Worm (Caenorhabditis elegans) whole organism, young adult: ENCODE data around the gene R11G1.11.

Source experiments
- B0035.1 ChIP-seq: sonication (generic microtip); optimal IDR thresholded peaks from 2 replicates; lab custom pipeline; 2016; ENCODE audit warnings: missing genetic modification characterization, mild to moderate bottlenecking, missing compliant biosample characterization, missing genotype, missing genetic modification reagents
- C06A6.2 ChIP-seq: fragments of 200-800 bp; sonication (Bioruptor generic); conservative IDR thresholded peaks from 2 replicates; pipeline ENCODE4 v1.3.6; 2022; ENCODE audit warnings: missing genetic modification characterization, missing compliant biosample characterization
- D2030.7 ChIP-seq: fragments of 200-800 bp; sonication (Bioruptor generic); IDR thresholded peaks from 2 replicates; pipeline ENCODE4 v1.3.6; 2022; ENCODE audit warnings: missing genetic modification reagents, missing genetic modification characterization, missing compliant biosample characterization
- F22D6.2 ChIP-seq: sonication (generic microtip); optimal IDR thresholded peaks from 2 replicates; lab custom pipeline; 2016; ENCODE audit warnings: mild to moderate bottlenecking, missing genetic modification characterization, missing compliant biosample characterization
- F37B4.10 ChIP-seq: fragments of 200-800 bp; sonication (Bioruptor generic); IDR thresholded peaks from 2 replicates; pipeline ENCODE4 v1.3.6; 2022; ENCODE audit warnings: missing genetic modification characterization, missing compliant biosample characterization
- F52B5.7 ChIP-seq: sonication (generic microtip); optimal IDR thresholded peaks from 2 replicates; lab custom pipeline; 2016; ENCODE audit warnings: mild to moderate bottlenecking, missing genetic modification characterization, missing compliant biosample characterization
- K11D2.4 ChIP-seq: fragments of 200-800 bp; sonication (Bioruptor generic); IDR thresholded peaks from 2 replicates; pipeline ENCODE4 v1.3.6; 2022; ENCODE audit warnings: missing genetic modification reagents, missing genetic modification characterization, missing compliant biosample characterization
- Y79H2A.3 ChIP-seq: fragments of 200-800 bp; sonication (Bioruptor generic); conservative IDR thresholded peaks from 2 replicates; pipeline ENCODE4 v1.3.6; 2022; ENCODE audit warnings: missing genetic modification reagents, missing genetic modification characterization, missing compliant biosample characterization
- Y95B8A.8 ChIP-seq: fragments of 200-800 bp; sonication (Bioruptor generic); IDR thresholded peaks from 2 replicates; pipeline ENCODE4 v1.3.6; 2022; ENCODE audit warnings: missing genetic modification reagents, missing genetic modification characterization, missing compliant biosample characterization
- akir-1 ChIP-seq: fragments of 200-800 bp; sonication (Bioruptor generic); optimal IDR thresholded peaks from 2 replicates; lab custom pipeline; 2018; ENCODE audit warnings: mild to moderate bottlenecking, missing genetic modification characterization, moderate library complexity, missing compliant biosample characterization
- aptf-2 ChIP-seq: fragments of 200-800 bp; sonication (Bioruptor generic); conservative IDR thresholded peaks from 2 replicates; pipeline ENCODE4 v1.3.6; 2022; ENCODE audit warnings: missing genetic modification reagents, missing genetic modification characterization, missing compliant biosample characterization
- athp-1 ChIP-seq: sonication (generic microtip); optimal IDR thresholded peaks from 2 replicates; lab custom pipeline; 2017; ENCODE audit warnings: mild to moderate bottlenecking, missing genetic modification characterization, missing compliant biosample characterization
- attf-5 ChIP-seq: fragments of 200-800 bp; sonication (Bioruptor generic); optimal IDR thresholded peaks from 2 replicates; lab custom pipeline; 2018; ENCODE audit warnings: mild to moderate bottlenecking, missing genetic modification characterization, missing compliant biosample characterization
- attf-6 ChIP-seq: fragments of 200-800 bp; sonication (Bioruptor generic); IDR thresholded peaks from 2 replicates; pipeline ENCODE4 v1.3.6; 2022; ENCODE audit warnings: missing genetic modification reagents, missing genetic modification characterization, missing compliant biosample characterization
- bed-2 ChIP-seq: fragments of 200-800 bp; sonication (Bioruptor generic); IDR thresholded peaks from 2 replicates; pipeline ENCODE4 v1.3.6; 2022; ENCODE audit warnings: missing genetic modification reagents, missing genetic modification characterization, missing compliant biosample characterization
- cebp-1 ChIP-seq, 2 experiments: fragments of 200-800 bp in 1 of 2; sonication (Bioruptor generic) in 1 of 2; sonication (generic microtip) in 1 of 2; IDR thresholded peaks in 1 of 2; optimal IDR thresholded peaks in 1 of 2; 2 replicates each; pipeline versions ENCODE4 v1.3.6 to Lab custom; 2017 to 2022; ENCODE audit warnings: missing compliant biosample characterization in 2 of 2, missing genetic modification characterization in 2 of 2, mild to moderate bottlenecking in 1 of 2, missing genetic modification reagents in 1 of 2, moderate library complexity in 1 of 2
- ceh-27 ChIP-seq: fragments of 200-800 bp; sonication (Bioruptor generic); optimal IDR thresholded peaks from 2 replicates; lab custom pipeline; 2018; ENCODE audit warnings: mild to moderate bottlenecking, missing genetic modification characterization, moderate library complexity, missing compliant biosample characterization
- ceh-40 ChIP-seq: fragments of 200-800 bp; sonication (Bioruptor generic); IDR thresholded peaks from 2 replicates; pipeline ENCODE4 v1.3.6; 2022; ENCODE audit warnings: missing genetic modification characterization, missing compliant biosample characterization
- ceh-91 ChIP-seq: fragments of 200-800 bp; sonication (Bioruptor generic); IDR thresholded peaks from 2 replicates; pipeline ENCODE4 v1.3.6; 2022; ENCODE audit warnings: missing genetic modification reagents, missing genetic modification characterization, missing compliant biosample characterization
- die-1 ChIP-seq: sonication (generic microtip); optimal IDR thresholded peaks from 2 replicates; lab custom pipeline; 2016; ENCODE audit warnings: missing genotype, mild to moderate bottlenecking, missing genetic modification characterization, missing compliant biosample characterization
- dpff-1 ChIP-seq: sonication (generic microtip); optimal IDR thresholded peaks from 2 replicates; lab custom pipeline; 2017; ENCODE audit warnings: mild to moderate bottlenecking, missing genetic modification characterization, missing compliant biosample characterization
- ekl-4 ChIP-seq: fragments of 200-800 bp; sonication (Bioruptor generic); IDR thresholded peaks from 2 replicates; pipeline ENCODE4 v1.3.6; 2022; ENCODE audit warnings: missing genetic modification reagents, missing genetic modification characterization, missing compliant biosample characterization
- fkh-3 ChIP-seq: sonication (generic microtip); optimal IDR thresholded peaks from 2 replicates; lab custom pipeline; 2016; ENCODE audit warnings: mild to moderate bottlenecking, missing genetic modification characterization, missing compliant biosample characterization
- hlh-12 ChIP-seq: sonication (generic microtip); optimal IDR thresholded peaks from 2 replicates; lab custom pipeline; 2016; ENCODE audit warnings: missing genetic modification characterization, missing compliant biosample characterization
- hmg-1.2 ChIP-seq: fragments of 200-800 bp; sonication (Bioruptor generic); IDR thresholded peaks from 2 replicates; pipeline ENCODE4 v1.3.6; 2022; ENCODE audit warnings: missing genetic modification reagents, missing genetic modification characterization, missing compliant biosample characterization
- hrde-1 ChIP-seq: sonication (generic microtip); optimal IDR thresholded peaks from 2 replicates; lab custom pipeline; 2016; ENCODE audit warnings: missing genetic modification characterization, mild to moderate bottlenecking, missing compliant biosample characterization, moderate library complexity, missing genotype, missing genetic modification reagents, borderline replicate concordance
- lag-1 ChIP-seq: fragments of 200-800 bp; sonication (Bioruptor generic); IDR thresholded peaks from 2 replicates; pipeline ENCODE4 v1.3.6; 2022; ENCODE audit warnings: missing genetic modification reagents, missing genetic modification characterization, missing compliant biosample characterization
- lin-26 ChIP-seq: fragments of 200-800 bp; sonication (Bioruptor generic); IDR thresholded peaks from 2 replicates; pipeline ENCODE4 v1.3.6; 2022; ENCODE audit warnings: missing genetic modification reagents, missing genetic modification characterization, missing compliant biosample characterization
- lir-1 ChIP-seq: fragments of 200-800 bp; sonication (Bioruptor generic); conservative IDR thresholded peaks from 2 replicates; pipeline ENCODE4 v1.3.6; 2022; ENCODE audit warnings: missing genetic modification reagents, missing genetic modification characterization, missing compliant biosample characterization
- lsy-27 ChIP-seq: sonication (generic microtip); optimal IDR thresholded peaks from 2 replicates; lab custom pipeline; 2017; ENCODE audit warnings: missing genetic modification characterization, mild to moderate bottlenecking, missing compliant biosample characterization, antibody characterized with exemption, missing genotype, borderline replicate concordance; ENCODE audit not compliant: insufficient read depth
- madf-10 ChIP-seq: sonication (generic microtip); optimal IDR thresholded peaks from 2 replicates; lab custom pipeline; 2016; ENCODE audit warnings: mild to moderate bottlenecking, missing genetic modification characterization, missing compliant biosample characterization
- madf-3 ChIP-seq: fragments of 200-800 bp; sonication (Bioruptor generic); IDR thresholded peaks from 2 replicates; pipeline ENCODE4 v1.3.6; 2022; ENCODE audit warnings: missing genetic modification reagents, missing genetic modification characterization, missing compliant biosample characterization
- madf-6 ChIP-seq: fragments of 200-800 bp; sonication (Bioruptor generic); IDR thresholded peaks from 2 replicates; pipeline ENCODE4 v1.3.6; 2022; ENCODE audit warnings: missing genetic modification reagents, missing genetic modification characterization, missing compliant biosample characterization
- mel-28 ChIP-seq: sonication (generic microtip); optimal IDR thresholded peaks from 2 replicates; lab custom pipeline; 2016; ENCODE audit warnings: borderline replicate concordance, mild to moderate bottlenecking, missing genetic modification characterization, missing compliant biosample characterization
- mes-4 ChIP-seq: sonication (generic microtip); optimal IDR thresholded peaks from 2 replicates; lab custom pipeline; 2016; ENCODE audit warnings: missing genotype, missing genetic modification characterization, missing compliant biosample characterization
- nfyb-1 ChIP-seq: fragments of 200-800 bp; sonication (Bioruptor generic); IDR thresholded peaks from 2 replicates; pipeline ENCODE4 v1.3.6; 2022; ENCODE audit warnings: missing genetic modification reagents, missing genetic modification characterization, missing compliant biosample characterization
- pbrm-1 ChIP-seq: fragments of 200-800 bp; sonication (Bioruptor generic); IDR thresholded peaks from 2 replicates; pipeline ENCODE4 v1.3.6; 2022; ENCODE audit warnings: missing genetic modification reagents, missing genetic modification characterization, missing compliant biosample characterization
- rpc-1 ChIP-seq, 2 experiments: fragments of 150-350 bp in 1 of 2; sonication (generic microtip) in 1 of 2; optimal IDR thresholded peaks; 2 replicates each; lab custom pipeline; 2014 to 2018; ENCODE audit warnings: missing biosample characterization in 1 of 2, missing genetic modification characterization in 1 of 2, missing genetic modification reagents in 1 of 2, missing genotype in 1 of 2
- snpc-1.1 ChIP-seq: sonication (generic microtip); optimal IDR thresholded peaks from 2 replicates; lab custom pipeline; 2017; ENCODE audit warnings: missing genetic modification characterization, mild to moderate bottlenecking, missing compliant biosample characterization, antibody characterized with exemption, moderate library complexity, missing genotype, missing genetic modification reagents; ENCODE audit not compliant: insufficient read depth
- snpc-4 ChIP-seq, 5 experiments: fragments of 150-350 bp in 1 of 5; sonication (generic microtip) in 4 of 5; optimal IDR thresholded peaks; 2 replicates each; lab custom pipeline; 2014 to 2018; ENCODE audit warnings: missing genetic modification characterization in 5 of 5, missing biosample characterization in 3 of 5, antibody characterized with exemption in 2 of 5, mild to moderate bottlenecking in 2 of 5, missing compliant biosample characterization in 2 of 5, missing genotype in 2 of 5, moderate library complexity in 2 of 5, missing genetic modification reagents in 1 of 5
- somi-1 ChIP-seq: fragments of 200-800 bp; sonication (Bioruptor generic); optimal IDR thresholded peaks from 2 replicates; lab custom pipeline; 2018; ENCODE audit warnings: mild to moderate bottlenecking, missing genetic modification characterization, missing compliant biosample characterization
- sptf-2 ChIP-seq: fragments of 200-800 bp; sonication (Bioruptor generic); optimal IDR thresholded peaks from 2 replicates; lab custom pipeline; 2018; ENCODE audit warnings: mild to moderate bottlenecking, missing genetic modification characterization, missing compliant biosample characterization
- zfh-2 ChIP-seq: fragments of 200-800 bp; sonication (Bioruptor generic); conservative IDR thresholded peaks from 2 replicates; pipeline ENCODE4 v1.3.6; 2022; ENCODE audit warnings: missing genetic modification reagents, missing genetic modification characterization, missing compliant biosample characterization
- ztf-26 ChIP-seq: sonication (generic microtip); optimal IDR thresholded peaks from 2 replicates; lab custom pipeline; 2017; ENCODE audit warnings: missing genetic modification characterization, missing compliant biosample characterization

Gene R11G1.11

ce11 chrX:3693138-3693537 lies 38.4 kb downstream of the R11G1.11 start, which contains the start of gene C02F12.8:
Gene C02F12.8, minus strand, starts transcription at chrX:3693238.
- TF ChIP-seq ceh-40 (GFP tag; lab: Robert Waterston, UW) (no peak), hrde-1 (tag; lab: Kevin White, UChicago) (no peak), mes-4 (no peak), ceh-91 (no peak), Y95B8A.8 (GFP tag; lab: Robert Waterston, UW) (no peak), hlh-12 (no peak), Y79H2A.3 (GFP tag; lab: Robert Waterston, UW) (no peak)
- TF ChIP-seq, all 124 proteins: peak for 0

- TF ChIP-seq lag-1, result no peak
- peak; percentile 5 for TF ChIP-seq somi-1 (GFP tag; lab: Kevin White, UChicago)
- no peak for TF ChIP-seq bed-2 (GFP tag; lab: Robert Waterston, UW)
- peak; percentile 63; the same call in 1 of the 2 replicates for TF ChIP-seq K11D2.4 (GFP tag; lab: Robert Waterston, UW)
- TF ChIP-seq fkh-3 (tag; lab: Kevin White, UChicago), result no peak
- TF ChIP-seq madf-6 (GFP tag; lab: Robert Waterston, UW), result 0 out of 2 replicates have a peak, but pooled peaks have one; percentile 26
- no peak for TF ChIP-seq D2030.7 (GFP tag; lab: Robert Waterston, UW)
- peak; percentile 52 for TF ChIP-seq nfyb-1 (GFP tag; lab: Robert Waterston, UW)
- TF ChIP-seq B0035.1 (tag; lab: Kevin White, UChicago), result no peak
- TF ChIP-seq F37B4.10 (GFP tag; lab: Robert Waterston, UW), result no peak
- peak; percentile 8 for TF ChIP-seq ztf-26 (tag; lab: Kevin White, UChicago)
- TF ChIP-seq F52B5.7, result no peak
- peak; percentile 60 for TF ChIP-seq ceh-27 (GFP tag; lab: Kevin White, UChicago)
- TF ChIP-seq aptf-2 (GFP tag; lab: Robert Waterston, UW), result 0 out of 2 replicates have a peak, but pooled peaks have one; percentile 52
- TF ChIP-seq sptf-2, result no peak
- TF ChIP-seq F22D6.2 (tag; lab: Kevin White, UChicago), result no peak
- no peak for TF ChIP-seq Y79H2A.3 (GFP tag; lab: Robert Waterston, UW)
- peak; percentile 45; the same call in 1 of the 2 replicates for TF ChIP-seq pbrm-1 (GFP tag; lab: Robert Waterston, UW)
- TF ChIP-seq snpc-4 (GFP tag; optimal IDR thresholded peaks at IDR 0.05; lab: Kevin White, UChicago), result no peak
- no peak for TF ChIP-seq snpc-4 (tag; optimal IDR thresholded peaks at IDR 0.05; lab: Kevin White, UChicago)
- TF ChIP-seq attf-5, result peak; percentile 49
- no peak for TF ChIP-seq dpff-1
- TF ChIP-seq attf-6, result no peak
- peak; percentile 92 for TF ChIP-seq lir-1 (GFP tag; lab: Robert Waterston, UW)
- peak; percentile 61; the same call in 1 of the 2 replicates for TF ChIP-seq lin-26 (GFP tag; lab: Robert Waterston, UW)
- 0 out of 2 replicates have a peak, but pooled peaks have one; percentile 10 for TF ChIP-seq madf-3 (GFP tag; lab: Robert Waterston, UW)
- no peak for TF ChIP-seq lsy-27 (tag; lab: Kevin White, UChicago)
- no peak for TF ChIP-seq akir-1 (GFP tag; lab: Kevin White, UChicago)
- TF ChIP-seq athp-1 (tag; lab: Kevin White, UChicago), result peak; percentile 15
- peak; percentile 59; the same call in 1 of the 2 replicates for TF ChIP-seq hmg-1.2 (GFP tag; lab: Robert Waterston, UW)
- peak; percentile 67; the same call in 1 of the 2 replicates for TF ChIP-seq zfh-2 (GFP tag; lab: Robert Waterston, UW)
- 0 out of 2 replicates have a peak, but pooled peaks have one; percentile 30 for TF ChIP-seq ekl-4 (GFP tag; lab: Robert Waterston, UW)
- TF ChIP-seq C06A6.2, result no peak
- no peak for TF ChIP-seq mel-28 (tag; lab: Kevin White, UChicago)
- TF ChIP-seq rpc-1 (optimal IDR thresholded peaks at IDR 0.05; lab: Kevin White, UChicago), result no peak
- TF ChIP-seq rpc-1 (tag; optimal IDR thresholded peaks at IDR 0.05; lab: Kevin White, UChicago), result no peak
- no peak for TF ChIP-seq madf-10 (tag; lab: Kevin White, UChicago)
- TF ChIP-seq snpc-1.1, result no peak
- TF ChIP-seq cebp-1 (GFP tag; IDR thresholded peaks at IDR 0.05; lab: Robert Waterston, UW), result 0 out of 2 replicates have a peak, but pooled peaks have one; percentile 15
- TF ChIP-seq cebp-1 (tag; optimal IDR thresholded peaks at IDR 0.05; lab: Kevin White, UChicago), result peak; percentile 64
- peak; percentile 26 for TF ChIP-seq die-1 (tag; lab: Kevin White, UChicago)
Measured at ce11 chrX:3694172-3694571, 39.4 kb downstream of the R11G1.11 start.
